Worm (Caenorhabditis elegans): ENCODE measurements around the gene K02B2.6.

DNA sequence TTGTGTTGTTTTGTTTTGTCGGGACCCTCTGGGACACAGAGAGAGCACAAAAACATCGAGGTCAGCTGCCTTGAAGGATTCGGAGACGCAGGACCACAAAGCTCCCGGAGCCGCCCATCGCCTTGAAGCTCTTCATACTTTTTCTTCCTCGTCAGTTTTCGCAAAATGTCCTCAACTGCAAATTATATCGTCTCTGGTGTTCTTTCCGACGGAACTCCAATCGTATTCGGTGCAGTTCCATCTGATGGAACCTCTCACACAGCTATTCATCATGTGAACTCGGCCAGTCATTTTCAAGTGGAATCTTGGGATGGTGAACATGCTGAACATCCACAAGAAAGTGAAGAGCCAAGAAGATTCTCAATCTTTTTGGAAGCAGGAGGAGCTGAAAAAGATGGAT, 23.4 kb upstream of the K02B2.6 start:
- TF ChIP-seq W03F9.2 (tag; optimal IDR thresholded peaks at IDR 0.05) (no peak), dao-5 (tag; optimal IDR thresholded peaks at IDR 0.05) (no peak)
